Fruit fly (Drosophila melanogaster) whole organism, embryonic: ENCODE results near the gene PolA1.

Experiments used
- CG14860 ChIP-seq: fragments of 200-800 bp; sonication (Bioruptor generic); IDR thresholded peaks from 3 replicates; pipeline ENCODE4 v1.3.6; 2022; ENCODE audit warnings: missing biosample characterization, missing genetic modification characterization; ENCODE audit not compliant: partially characterized antibody
- Jarid2 ChIP-seq: fragments of 200-800 bp; sonication (Bioruptor generic); optimal IDR thresholded peaks from 3 replicates; lab custom pipeline; 2017; ENCODE audit warnings: mild to moderate bottlenecking, missing biosample characterization, missing genetic modification reagents, missing genetic modification characterization

DNA sequence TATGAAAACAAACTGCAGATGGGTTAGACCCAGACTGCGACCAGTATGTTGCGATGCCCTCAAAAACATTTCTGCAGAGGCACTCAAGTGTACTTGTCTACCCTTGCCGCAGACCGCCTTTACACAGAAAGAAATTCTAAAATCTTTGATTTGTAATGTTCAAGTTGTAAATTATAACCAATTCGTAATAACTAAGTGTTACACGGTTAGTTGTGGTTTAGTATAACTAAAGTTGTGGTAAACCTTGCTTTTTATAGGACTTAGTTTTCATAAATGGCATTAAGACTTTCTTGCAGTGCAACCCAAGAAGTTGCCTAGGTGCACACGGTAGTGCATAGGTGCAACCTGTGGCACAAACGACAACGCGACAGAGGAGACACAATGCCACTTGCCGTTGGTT is 10.5 kb upstream of the PolA1 start:
- TF ChIP-seq CG14860 (no peak), Jarid2 (no peak)
